Fruit fly (Drosophila melanogaster): Measurements from ENCODE around the gene TkR99D.

The TkR99D gene

dm6 chr3R:29978595-29978994, 9.3 kb upstream of the TkR99D start (continued):
- TF ChIP-seq pan (optimal IDR thresholded peaks at IDR 0.05) (no peak), pan (GFP tag; optimal IDR thresholded peaks at IDR 0.05 in 1 of 2, IDR thresholded peaks at IDR 0.05 in 1 of 2) (peak in 1 of 2 experiments; percentile 40), HLH3B (GFP tag; IDR thresholded peaks at IDR 0.05) (peak; percentile 50; the same call in 1 of the 2 replicates), Fer1 (GFP tag; optimal IDR thresholded peaks at IDR 0.05) (peak; percentile 69), CG12391 (tag; optimal IDR thresholded peaks at IDR 0.05) (peak; percentile 17), MBD-R2 (GFP tag; IDR thresholded peaks at IDR 0.05) (no peak), nau (GFP tag; optimal IDR thresholded peaks at IDR 0.05) (no peak), CTCF (GFP tag; optimal IDR thresholded peaks at IDR 0.05) (no peak), dysf (GFP tag; IDR thresholded peaks at IDR 0.05) (peak; percentile 51; the same call in 1 of the 3 replicates), cwo (GFP tag; optimal IDR thresholded peaks at IDR 0.05) (peak; percentile 20), CG10147 (GFP tag; optimal IDR thresholded peaks at IDR 0.05) (peak; percentile 38), lbe (GFP tag; optimal IDR thresholded peaks at IDR 0.05) (no peak), CG15269 (tag; optimal IDR thresholded peaks at IDR 0.05) (peak; percentile 36), Hr51 (GFP tag; optimal IDR thresholded peaks at IDR 0.05) (peak in 1 of 2 experiments; percentile 48), slbo (GFP tag; IDR thresholded peaks at IDR 0.05) (peak; percentile 59; the same call in 1 of the 2 replicates), CG6272 (GFP tag; IDR thresholded peaks at IDR 0.05) (peak; percentile 20; the same call in 1 of the 2 replicates), CG2120 (GFP tag; optimal IDR thresholded peaks at IDR 0.05) (peak; percentile 51), CG15696 (tag; optimal IDR thresholded peaks at IDR 0.05) (no peak), Gug (GFP tag; IDR thresholded peaks at IDR 0.05) (peak; percentile 4; the same call in 1 of the 4 replicates), Rfx (GFP tag; IDR thresholded peaks at IDR 0.05) (peak; percentile 51), Rx (GFP tag; IDR thresholded peaks at IDR 0.05) (peak; percentile 23; the same call in 1 of the 2 replicates), Xbp1 (GFP tag; optimal IDR thresholded peaks at IDR 0.05) (peak; percentile 6), CG14710 (tag; optimal IDR thresholded peaks at IDR 0.05) (no peak), Dbx (GFP tag; IDR thresholded peaks at IDR 0.05) (peak; percentile 56; the same call in 1 of the 3 replicates), Sry-δ (GFP tag; optimal IDR thresholded peaks at IDR 0.05) (no peak), Hmr (GFP tag; optimal IDR thresholded peaks at IDR 0.05) (peak; percentile 53), CG11723 (GFP tag; optimal IDR thresholded peaks at IDR 0.05) (no peak), ara (GFP tag; IDR thresholded peaks at IDR 0.05) (peak; percentile 22; the same call in 1 of the 2 replicates), CG13424 (tag; optimal IDR thresholded peaks at IDR 0.05) (peak; percentile 26), Optix (GFP tag; IDR thresholded peaks at IDR 0.05) (no peak), bab2 (GFP tag; optimal IDR thresholded peaks at IDR 0.05) (no peak), dpn (GFP tag; optimal IDR thresholded peaks at IDR 0.05) (peak in 1 of 2 experiments; percentile 22), vvl (GFP tag; IDR thresholded peaks at IDR 0.05) (peak; percentile 47; the same call in 1 of the 2 replicates), E2f1 (GFP tag; IDR thresholded peaks at IDR 0.05) (peak; percentile 48; the same call in 1 of the 2 replicates), CG7556 (GFP tag; optimal IDR thresholded peaks at IDR 0.05) (peak; percentile 34), CG9932 (GFP tag; IDR thresholded peaks at IDR 0.05) (0 out of 2 replicates have a peak, but pooled peaks have one; percentile 27), ranshi (GFP tag; IDR thresholded peaks at IDR 0.05) (peak; percentile 25; the same call in 1 of the 2 replicates), Hsf (GFP tag; optimal IDR thresholded peaks at IDR 0.05) (peak; percentile 4), mam (GFP tag; optimal IDR thresholded peaks at IDR 0.05) (peak; percentile 29), CG1603 (tag; optimal IDR thresholded peaks at IDR 0.05) (peak; percentile 41), CG17385 (GFP tag; optimal IDR thresholded peaks at IDR 0.05) (peak; percentile 37), CG31224 (GFP tag; IDR thresholded peaks at IDR 0.05) (no peak), MESR4 (GFP tag; optimal IDR thresholded peaks at IDR 0.05) (no peak), CG34422 (GFP tag; IDR thresholded peaks at IDR 0.05) (0 out of 3 replicates have a peak, but pooled peaks have one; percentile 20)
